Worm (Caenorhabditis elegans) whole organism, midembryonic: ENCODE measurements around the gene Y62H9A.2.

ENCODE experiments used
- T22C8.4 ChIP-seq: fragments of 200-800 bp; sonication (Bioruptor generic); IDR thresholded peaks from 2 replicates; pipeline ENCODE4 v1.3.6; 2022; ENCODE audit warnings: missing genetic modification characterization, missing compliant biosample characterization
- cog-1 ChIP-seq: sonication (generic microtip); optimal IDR thresholded peaks from 2 replicates; lab custom pipeline; 2016; ENCODE audit warnings: missing genetic modification characterization, missing compliant biosample characterization
- flt-1 ChIP-seq: fragments of 200-800 bp; sonication (Bioruptor generic); IDR thresholded peaks from 2 replicates; pipeline ENCODE4 v1.3.6; 2022; ENCODE audit warnings: missing genetic modification characterization, missing compliant biosample characterization
- klf-2 ChIP-seq: fragments of 200-800 bp; sonication (Bioruptor generic); conservative IDR thresholded peaks from 2 replicates; pipeline ENCODE4 v1.3.6; 2022; ENCODE audit warnings: missing genetic modification reagents, missing genetic modification characterization, missing compliant biosample characterization
- med-1 ChIP-seq: sonication (generic microtip); optimal IDR thresholded peaks from 2 replicates; lab custom pipeline; 2017; ENCODE audit warnings: missing genetic modification characterization, mild to moderate bottlenecking, missing compliant biosample characterization, antibody characterized with exemption, missing genetic modification reagents; ENCODE audit not compliant: insufficient read depth
- ref-1 ChIP-seq: fragments of 200-800 bp; sonication (Bioruptor generic); conservative IDR thresholded peaks from 2 replicates; pipeline ENCODE4 v1.3.6; 2022; ENCODE audit warnings: missing genetic modification reagents, missing genetic modification characterization, missing compliant biosample characterization
- tab-1 ChIP-seq: fragments of 200-800 bp; sonication (Bioruptor generic); IDR thresholded peaks from 2 replicates; pipeline ENCODE4 v1.3.6; 2022; ENCODE audit warnings: missing genetic modification characterization, missing compliant biosample characterization
- ztf-23 ChIP-seq: fragments of 200-800 bp; sonication (Bioruptor generic); IDR thresholded peaks from 2 replicates; pipeline ENCODE4 v1.3.6; 2022; ENCODE audit warnings: missing genetic modification reagents, missing genetic modification characterization, missing compliant biosample characterization
- ztf-29 ChIP-seq: fragments of 200-800 bp; sonication (Bioruptor generic); IDR thresholded peaks from 2 replicates; pipeline ENCODE4 v1.3.6; 2022; ENCODE audit warnings: missing genetic modification reagents, missing genetic modification characterization, missing compliant biosample characterization

Y62H9A.2 gene

ce11 chrX:11837378-11837777, 40.6 kb downstream of the Y62H9A.2 start, which contains the start of gene taf-7.1:
Gene taf-7.1 (minus strand): TSS chrX:11837478.
- no peak for TF ChIP-seq ztf-29 (GFP tag; lab: Robert Waterston, UW)
- TF ChIP-seq tab-1 (GFP tag; lab: Robert Waterston, UW): no peak
- no peak for TF ChIP-seq T22C8.4 (GFP tag; lab: Robert Waterston, UW)
- TF ChIP-seq ztf-23 (GFP tag; lab: Robert Waterston, UW): no peak
- no peak for TF ChIP-seq cog-1 (tag; lab: Kevin White, UChicago)
- no peak for TF ChIP-seq klf-2 (GFP tag; lab: Robert Waterston, UW)
- TF ChIP-seq med-1 (GFP tag; lab: Kevin White, UChicago): no peak
- TF ChIP-seq flt-1 (GFP tag; lab: Robert Waterston, UW): no peak
- TF ChIP-seq ref-1 (GFP tag; lab: Robert Waterston, UW): no peak

ce11 chrX:11828661-11829060, 49.3 kb downstream of the Y62H9A.2 start:
- TF ChIP-seq med-1 (GFP tag; lab: Kevin White, UChicago): no peak
- TF ChIP-seq klf-2 (GFP tag; lab: Robert Waterston, UW): no peak
- no peak for TF ChIP-seq T22C8.4 (GFP tag; lab: Robert Waterston, UW)
- TF ChIP-seq ztf-23 (GFP tag; lab: Robert Waterston, UW): no peak
- no peak for TF ChIP-seq tab-1 (GFP tag; lab: Robert Waterston, UW)
- TF ChIP-seq flt-1 (GFP tag; lab: Robert Waterston, UW): no peak
- no peak for TF ChIP-seq ref-1 (GFP tag; lab: Robert Waterston, UW)
- no peak for TF ChIP-seq ztf-29 (GFP tag; lab: Robert Waterston, UW)
- TF ChIP-seq cog-1 (tag; lab: Kevin White, UChicago): no peak

- no peak for TF ChIP-seq flt-1 (GFP tag; lab: Robert Waterston, UW)
- TF ChIP-seq med-1 (GFP tag; lab: Kevin White, UChicago): no peak
- TF ChIP-seq tab-1 (GFP tag; lab: Robert Waterston, UW): no peak
These were observed 50.5 kb downstream of the Y62H9A.2 start for ce11 chrX:11827528-11827927.
